Worm (Caenorhabditis elegans): Measurements from ENCODE around the gene F17H10.2.

The F17H10.2 gene

ce11 chrX:13113457-13113856, at the start of gene F17H10.2:
F17H10.2 (plus strand) TSS chrX:13113772.
- no peak for TF ChIP-seq scrt-1 (GFP tag; IDR thresholded peaks at IDR 0.05)
- TF ChIP-seq hnd-1 (tag; optimal IDR thresholded peaks at IDR 0.05) = no peak
- no peak for TF ChIP-seq ama-1 (optimal IDR thresholded peaks at IDR 0.05)
- no peak for TF ChIP-seq B0310.2 (tag; optimal IDR thresholded peaks at IDR 0.05)

ce11 chrX:13071120-13071519, 42.5 kb upstream of the F17H10.2 start, which contains the start of gene cpx-2:
cpx-2 (minus strand) TSS chrX:13071220.
- TF ChIP-seq F13C5.2 (tag; optimal IDR thresholded peaks at IDR 0.05) (no peak), tbx-37 (GFP tag; conservative IDR thresholded peaks at IDR 0.05) (no peak), hmg-4 (GFP tag; optimal IDR thresholded peaks at IDR 0.05) (no peak), ama-1 (optimal IDR thresholded peaks at IDR 0.05) (no peak), tbx-11 (GFP tag; IDR thresholded peaks at IDR 0.05) (no peak), pes-1 (GFP tag; IDR thresholded peaks at IDR 0.05) (no peak), ceh-36 (tag; optimal IDR thresholded peaks at IDR 0.05) (no peak), B0310.2 (tag; optimal IDR thresholded peaks at IDR 0.05) (no peak)

- TF ChIP-seq tbx-11 (GFP tag; IDR thresholded peaks at IDR 0.05) (no peak), ceh-13 (GFP tag; optimal IDR thresholded peaks at IDR 0.05) (no peak), hmg-4 (GFP tag; optimal IDR thresholded peaks at IDR 0.05) (no peak), hmbx-1 (tag; optimal IDR thresholded peaks at IDR 0.05) (no peak), ets-7 (tag; optimal IDR thresholded peaks at IDR 0.05) (no peak), aly-1 (tag; optimal IDR thresholded peaks at IDR 0.05) (no peak), B0310.2 (tag; optimal IDR thresholded peaks at IDR 0.05) (no peak), tra-4 (tag; optimal IDR thresholded peaks at IDR 0.05) (no peak), hnd-1 (tag; optimal IDR thresholded peaks at IDR 0.05) (no peak), F13C5.2 (tag; optimal IDR thresholded peaks at IDR 0.05) (no peak), tbx-37 (GFP tag; conservative IDR thresholded peaks at IDR 0.05) (no peak), ama-1 (optimal IDR thresholded peaks at IDR 0.05) (no peak), flt-1 (GFP tag; IDR thresholded peaks at IDR 0.05) (no peak)
These were observed 39.2 kb upstream of the F17H10.2 start, which contains the start of gene ceh-28 for ce11 chrX:13074373-13074772. ceh-28 (plus strand) TSS chrX:13074673.

- no peak for TF ChIP-seq tbx-37 (GFP tag; conservative IDR thresholded peaks at IDR 0.05)
- TF ChIP-seq hnd-1 (tag; optimal IDR thresholded peaks at IDR 0.05) = no peak
- TF ChIP-seq flt-1 (GFP tag; IDR thresholded peaks at IDR 0.05) = no peak
- TF ChIP-seq ets-7 (tag; optimal IDR thresholded peaks at IDR 0.05) = no peak
- no peak for TF ChIP-seq tbx-11 (GFP tag; IDR thresholded peaks at IDR 0.05)
- TF ChIP-seq aly-1 (tag; optimal IDR thresholded peaks at IDR 0.05) = no peak
- TF ChIP-seq hmg-4 (GFP tag; optimal IDR thresholded peaks at IDR 0.05) = no peak
- no peak for TF ChIP-seq F13C5.2 (tag; optimal IDR thresholded peaks at IDR 0.05)
- no peak for TF ChIP-seq ceh-13 (GFP tag; optimal IDR thresholded peaks at IDR 0.05)
- no peak for TF ChIP-seq ama-1 (optimal IDR thresholded peaks at IDR 0.05)
- TF ChIP-seq ceh-36 (tag; optimal IDR thresholded peaks at IDR 0.05) = no peak
- TF ChIP-seq tra-4 (tag; optimal IDR thresholded peaks at IDR 0.05) = no peak
- no peak for TF ChIP-seq hmbx-1 (tag; optimal IDR thresholded peaks at IDR 0.05)
- no peak for TF ChIP-seq B0310.2 (tag; optimal IDR thresholded peaks at IDR 0.05)
- no peak for TF ChIP-seq scrt-1 (GFP tag; IDR thresholded peaks at IDR 0.05)
- TF ChIP-seq sea-1 (GFP tag; conservative IDR thresholded peaks at IDR 0.05) = no peak
- TF ChIP-seq pes-1 (GFP tag; IDR thresholded peaks at IDR 0.05) = no peak
These were observed 35.7 kb upstream of the F17H10.2 start, which contains the start of gene K03A11.4 for ce11 chrX:13077872-13078271. K03A11.4 (plus strand) TSS chrX:13078172.

ce11 chrX:13082326-13082725, 31.2 kb upstream of the F17H10.2 start, which contains the start of gene str-10:
str-10 (plus strand) TSS chrX:13082626.
- TF ChIP-seq tbx-11 (GFP tag; IDR thresholded peaks at IDR 0.05) (no peak), scrt-1 (GFP tag; IDR thresholded peaks at IDR 0.05) (no peak), tbx-37 (GFP tag; conservative IDR thresholded peaks at IDR 0.05) (no peak), tra-4 (tag; optimal IDR thresholded peaks at IDR 0.05) (no peak), ama-1 (optimal IDR thresholded peaks at IDR 0.05) (no peak), ets-7 (tag; optimal IDR thresholded peaks at IDR 0.05) (no peak), hmbx-1 (tag; optimal IDR thresholded peaks at IDR 0.05) (no peak), hnd-1 (tag; optimal IDR thresholded peaks at IDR 0.05) (no peak), ceh-13 (GFP tag; optimal IDR thresholded peaks at IDR 0.05) (no peak), pes-1 (GFP tag; IDR thresholded peaks at IDR 0.05) (no peak), aly-1 (tag; optimal IDR thresholded peaks at IDR 0.05) (no peak), sea-1 (GFP tag; conservative IDR thresholded peaks at IDR 0.05) (no peak), flt-1 (GFP tag; IDR thresholded peaks at IDR 0.05) (no peak)

- TF ChIP-seq aly-1 (tag; optimal IDR thresholded peaks at IDR 0.05) (no peak), hmg-4 (GFP tag; optimal IDR thresholded peaks at IDR 0.05) (no peak), ets-7 (tag; optimal IDR thresholded peaks at IDR 0.05) (no peak), pes-1 (GFP tag; IDR thresholded peaks at IDR 0.05) (no peak), flt-1 (GFP tag; IDR thresholded peaks at IDR 0.05) (no peak), B0310.2 (tag; optimal IDR thresholded peaks at IDR 0.05) (no peak), ceh-36 (tag; optimal IDR thresholded peaks at IDR 0.05) (no peak), F13C5.2 (tag; optimal IDR thresholded peaks at IDR 0.05) (no peak), tra-4 (tag; optimal IDR thresholded peaks at IDR 0.05) (no peak), tbx-11 (GFP tag; IDR thresholded peaks at IDR 0.05) (no peak), hnd-1 (tag; optimal IDR thresholded peaks at IDR 0.05) (no peak), ceh-13 (GFP tag; optimal IDR thresholded peaks at IDR 0.05) (no peak), hmbx-1 (tag; optimal IDR thresholded peaks at IDR 0.05) (no peak), sea-1 (GFP tag; conservative IDR thresholded peaks at IDR 0.05) (no peak), ama-1 (optimal IDR thresholded peaks at IDR 0.05) (no peak), scrt-1 (GFP tag; IDR thresholded peaks at IDR 0.05) (no peak), tbx-37 (GFP tag; conservative IDR thresholded peaks at IDR 0.05) (no peak)
These were observed 29.3 kb upstream of the F17H10.2 start, which contains the start of gene R03G8.1 for ce11 chrX:13084273-13084672. R03G8.1 (plus strand) TSS chrX:13084573.

ce11 chrX:13088539-13088938, 25.0 kb upstream of the F17H10.2 start:
- TF ChIP-seq scrt-1 (GFP tag; IDR thresholded peaks at IDR 0.05) = no peak
- TF ChIP-seq flt-1 (GFP tag; IDR thresholded peaks at IDR 0.05) = no peak
- TF ChIP-seq hnd-1 (tag; optimal IDR thresholded peaks at IDR 0.05) = no peak
- TF ChIP-seq ets-7 (tag; optimal IDR thresholded peaks at IDR 0.05) = no peak
- TF ChIP-seq ceh-36 (tag; optimal IDR thresholded peaks at IDR 0.05) = no peak

ce11 chrX:13090665-13091064, 22.9 kb upstream of the F17H10.2 start, which contains the start of gene R03G8.3:
R03G8.3 (plus strand) TSS chrX:13090965.
- TF ChIP-seq aly-1 (tag; optimal IDR thresholded peaks at IDR 0.05) (no peak), pes-1 (GFP tag; IDR thresholded peaks at IDR 0.05) (no peak), scrt-1 (GFP tag; IDR thresholded peaks at IDR 0.05) (no peak), F13C5.2 (tag; optimal IDR thresholded peaks at IDR 0.05) (no peak), ama-1 (optimal IDR thresholded peaks at IDR 0.05) (no peak), ceh-13 (GFP tag; optimal IDR thresholded peaks at IDR 0.05) (no peak), hmg-4 (GFP tag; optimal IDR thresholded peaks at IDR 0.05) (no peak), tbx-11 (GFP tag; IDR thresholded peaks at IDR 0.05) (no peak), hmbx-1 (tag; optimal IDR thresholded peaks at IDR 0.05) (no peak), ets-7 (tag; optimal IDR thresholded peaks at IDR 0.05) (no peak), flt-1 (GFP tag; IDR thresholded peaks at IDR 0.05) (no peak), hnd-1 (tag; optimal IDR thresholded peaks at IDR 0.05) (no peak), B0310.2 (tag; optimal IDR thresholded peaks at IDR 0.05) (no peak), ceh-36 (tag; optimal IDR thresholded peaks at IDR 0.05) (no peak), tra-4 (tag; optimal IDR thresholded peaks at IDR 0.05) (no peak), sea-1 (GFP tag; conservative IDR thresholded peaks at IDR 0.05) (no peak)

All from whole organism, early embryonic.